Fruit fly (Drosophila melanogaster) whole organism, embryonic: ENCODE results near the gene lawc.

Experiments used
- Antp ChIP-seq: fragments of 200-800 bp; sonication (Bioruptor generic); optimal IDR thresholded peaks from 3 replicates; lab custom pipeline; 2016; ENCODE audit warnings: missing biosample characterization, missing genetic modification characterization
- B-H2 ChIP-seq: fragments of 200-800 bp; sonication (Bioruptor generic); optimal IDR thresholded peaks from 2 replicates; lab custom pipeline; 2018; ENCODE audit warnings: missing biosample characterization, mild to moderate bottlenecking, missing genetic modification characterization
- BEAF-32 ChIP-seq: fragments of 200-800 bp; sonication (Bioruptor generic); optimal IDR thresholded peaks from 3 replicates; lab custom pipeline; 2017; ENCODE audit warnings: missing biosample characterization, missing genetic modification characterization, mild to moderate bottlenecking, moderate library complexity, missing genetic modification reagents
- Blimp-1 ChIP-seq: fragments of 200-800 bp; sonication (Bioruptor generic); optimal IDR thresholded peaks from 3 replicates; lab custom pipeline; 2018; ENCODE audit warnings: missing biosample characterization, missing genetic modification characterization, mild to moderate bottlenecking, moderate library complexity, missing genetic modification reagents
- BtbVII ChIP-seq: fragments of 200-800 bp; sonication (Bioruptor generic); optimal IDR thresholded peaks from 3 replicates; lab custom pipeline; 2017; ENCODE audit warnings: missing biosample characterization, mild to moderate bottlenecking, missing genetic modification characterization
- Bteb2 ChIP-seq: fragments of 200-800 bp; sonication (Bioruptor generic); optimal IDR thresholded peaks from 2 replicates; lab custom pipeline; 2016; ENCODE audit warnings: missing biosample characterization, missing genetic modification characterization
- CG10959 ChIP-seq: fragments of 200-800 bp; sonication (Bioruptor generic); IDR thresholded peaks from 2 replicates; pipeline ENCODE4 v1.3.6; 2022; ENCODE audit warnings: missing biosample characterization, missing genetic modification characterization
- CG14014 ChIP-seq: fragments of 200-800 bp; sonication (Bioruptor generic); IDR thresholded peaks from 2 replicates; pipeline ENCODE4 v1.3.6; 2022; ENCODE audit warnings: missing biosample characterization, missing genetic modification characterization
- CG15073 ChIP-seq: fragments of 200-800 bp; sonication (Bioruptor generic); optimal IDR thresholded peaks from 2 replicates; lab custom pipeline; 2016; ENCODE audit warnings: missing biosample characterization, missing genetic modification characterization
- CG16815 ChIP-seq: fragments of 200-800 bp; sonication (Bioruptor generic); optimal IDR thresholded peaks from 3 replicates; lab custom pipeline; 2017; ENCODE audit warnings: missing biosample characterization, mild to moderate bottlenecking, missing genetic modification characterization
- CG2116 ChIP-seq: fragments of 200-800 bp; sonication (Bioruptor generic); optimal IDR thresholded peaks from 3 replicates; lab custom pipeline; 2018; ENCODE audit warnings: missing biosample characterization, mild to moderate bottlenecking, missing genetic modification characterization
- CG3163 ChIP-seq: fragments of 200-800 bp; sonication (Bioruptor generic); optimal IDR thresholded peaks from 3 replicates; lab custom pipeline; 2016; ENCODE audit warnings: missing biosample characterization, missing genetic modification characterization
- CG34376 ChIP-seq: fragments of 200-800 bp; sonication (Bioruptor generic); optimal IDR thresholded peaks from 2 replicates; lab custom pipeline; 2018; ENCODE audit warnings: missing biosample characterization, mild to moderate bottlenecking, missing genetic modification characterization
- CG4424 ChIP-seq: fragments of 200-800 bp; sonication (Bioruptor generic); optimal IDR thresholded peaks from 3 replicates; lab custom pipeline; 2016; ENCODE audit warnings: missing biosample characterization, missing genetic modification characterization
- CG6813 ChIP-seq: fragments of 200-800 bp; sonication (Bioruptor generic); optimal IDR thresholded peaks from 2 replicates; lab custom pipeline; 2017; ENCODE audit warnings: missing biosample characterization, missing genetic modification characterization, mild to moderate bottlenecking, moderate library complexity, missing genetic modification reagents
- CG9437 ChIP-seq: fragments of 200-800 bp; sonication (Bioruptor generic); optimal IDR thresholded peaks from 2 replicates; lab custom pipeline; 2018; ENCODE audit warnings: missing biosample characterization, mild to moderate bottlenecking, missing genetic modification characterization
- Dbx ChIP-seq: fragments of 200-800 bp; sonication (Bioruptor generic); IDR thresholded peaks from 3 replicates; pipeline ENCODE4 v1.3.6; 2022; ENCODE audit warnings: missing biosample characterization, missing genetic modification characterization
- Dek ChIP-seq: fragments of 200-800 bp; sonication (Bioruptor generic); optimal IDR thresholded peaks from 3 replicates; lab custom pipeline; 2019; ENCODE audit warnings: missing biosample characterization, mild to moderate bottlenecking, missing genetic modification characterization, moderate library complexity
- HLH3B ChIP-seq: fragments of 200-800 bp; sonication (Bioruptor generic); IDR thresholded peaks from 2 replicates; pipeline ENCODE4 v1.3.6; 2022; ENCODE audit warnings: missing biosample characterization, missing genetic modification characterization
- Hmr ChIP-seq: fragments of 200-800 bp; sonication (Bioruptor generic); optimal IDR thresholded peaks from 3 replicates; lab custom pipeline; 2017; ENCODE audit warnings: mild to moderate bottlenecking, missing biosample characterization, missing genetic modification reagents, missing genetic modification characterization
- Hsf ChIP-seq: fragments of 200-800 bp; sonication (Bioruptor generic); optimal IDR thresholded peaks from 3 replicates; lab custom pipeline; 2016; ENCODE audit warnings: missing biosample characterization, missing genetic modification characterization
- Kr ChIP-seq: fragments of 200-800 bp; sonication (Bioruptor generic); optimal IDR thresholded peaks from 2 replicates; lab custom pipeline; 2017; ENCODE audit warnings: missing biosample characterization, mild to moderate bottlenecking, missing genetic modification characterization
- Meics ChIP-seq: fragments of 200-800 bp; sonication (Bioruptor generic); optimal IDR thresholded peaks from 2 replicates; lab custom pipeline; 2017; ENCODE audit warnings: missing biosample characterization, mild to moderate bottlenecking, missing genetic modification characterization
- NC2β ChIP-seq: fragments of 200-800 bp; sonication (Bioruptor generic); optimal IDR thresholded peaks from 2 replicates; lab custom pipeline; 2016; ENCODE audit warnings: missing biosample characterization, missing genetic modification characterization
- Sox100B ChIP-seq: fragments of 200-800 bp; sonication (Bioruptor generic); optimal IDR thresholded peaks from 3 replicates; lab custom pipeline; 2018; ENCODE audit warnings: missing biosample characterization, mild to moderate bottlenecking, missing genetic modification characterization
- Spps ChIP-seq: fragments of 200-800 bp; sonication (Bioruptor generic); optimal IDR thresholded peaks from 2 replicates; lab custom pipeline; 2018; ENCODE audit warnings: missing biosample characterization, mild to moderate bottlenecking, missing genetic modification characterization
- bowl ChIP-seq: fragments of 200-800 bp; sonication (Bioruptor generic); IDR thresholded peaks from 2 replicates; pipeline ENCODE4 v1.3.6; 2022; ENCODE audit warnings: missing biosample characterization, missing genetic modification characterization
- btn ChIP-seq: fragments of 200-800 bp; sonication (Bioruptor generic); optimal IDR thresholded peaks from 2 replicates; lab custom pipeline; 2016; ENCODE audit warnings: missing biosample characterization, missing genetic modification characterization
- chn ChIP-seq: fragments of 200-800 bp; sonication (Bioruptor generic); optimal IDR thresholded peaks from 2 replicates; lab custom pipeline; 2016; ENCODE audit warnings: missing biosample characterization, missing genetic modification characterization
- cwo ChIP-seq: fragments of 200-800 bp; sonication (Bioruptor generic); optimal IDR thresholded peaks from 3 replicates; lab custom pipeline; 2017; ENCODE audit warnings: missing biosample characterization, missing genetic modification characterization, mild to moderate bottlenecking, moderate library complexity, missing genetic modification reagents
- disco-r ChIP-seq: fragments of 200-800 bp; sonication (Bioruptor generic); optimal IDR thresholded peaks from 2 replicates; lab custom pipeline; 2016; ENCODE audit warnings: missing biosample characterization, missing genetic modification characterization
- dysf ChIP-seq: fragments of 200-800 bp; sonication (Bioruptor generic); IDR thresholded peaks from 3 replicates; pipeline ENCODE4 v1.3.6; 2022; ENCODE audit warnings: missing biosample characterization, missing genetic modification characterization
- eyg ChIP-seq: fragments of 200-800 bp; sonication (Bioruptor generic); optimal IDR thresholded peaks from 3 replicates; lab custom pipeline; 2016; ENCODE audit warnings: missing biosample characterization, missing genetic modification characterization
- fd102C ChIP-seq: fragments of 200-800 bp; sonication (Bioruptor generic); optimal IDR thresholded peaks from 2 replicates; lab custom pipeline; 2018; ENCODE audit warnings: missing biosample characterization, mild to moderate bottlenecking, missing genetic modification characterization, moderate library complexity
- ham ChIP-seq: fragments of 200-800 bp; sonication (Bioruptor generic); IDR thresholded peaks from 2 replicates; pipeline ENCODE4 v1.3.6; 2022; ENCODE audit warnings: missing biosample characterization, missing genetic modification characterization
- lab ChIP-seq: fragments of 200-800 bp; sonication (Bioruptor generic); optimal IDR thresholded peaks from 3 replicates; lab custom pipeline; 2017; ENCODE audit warnings: missing biosample characterization, missing genetic modification characterization, mild to moderate bottlenecking, moderate library complexity, missing genetic modification reagents
- mam ChIP-seq: fragments of 200-800 bp; sonication (Bioruptor generic); optimal IDR thresholded peaks from 3 replicates; lab custom pipeline; 2016; ENCODE audit warnings: missing biosample characterization, missing genetic modification characterization
- mirr ChIP-seq: fragments of 200-800 bp; sonication (Bioruptor generic); optimal IDR thresholded peaks from 3 replicates; lab custom pipeline; 2018; ENCODE audit warnings: missing biosample characterization, mild to moderate bottlenecking, missing genetic modification characterization
- p53 ChIP-seq: fragments of 200-800 bp; sonication (Bioruptor generic); optimal IDR thresholded peaks from 2 replicates; lab custom pipeline; 2016; ENCODE audit warnings: missing biosample characterization, missing genetic modification characterization
- pita ChIP-seq: fragments of 200-800 bp; sonication (Bioruptor generic); optimal IDR thresholded peaks from 2 replicates; lab custom pipeline; 2017; ENCODE audit warnings: missing biosample characterization, mild to moderate bottlenecking, missing genetic modification characterization
- ranshi ChIP-seq: fragments of 200-800 bp; sonication (Bioruptor generic); IDR thresholded peaks from 2 replicates; pipeline ENCODE4 v1.3.6; 2022; ENCODE audit warnings: missing biosample characterization, missing genetic modification characterization
- schlank ChIP-seq: fragments of 200-800 bp; sonication (Bioruptor generic); optimal IDR thresholded peaks from 2 replicates; lab custom pipeline; 2018; ENCODE audit warnings: missing biosample characterization, mild to moderate bottlenecking, missing genetic modification characterization
- seq ChIP-seq: fragments of 200-800 bp; sonication (Bioruptor generic); IDR thresholded peaks from 2 replicates; pipeline ENCODE4 v1.3.6; 2022; ENCODE audit warnings: missing biosample characterization, missing genetic modification characterization
- sna ChIP-seq: fragments of 200-800 bp; sonication (Bioruptor generic); IDR thresholded peaks from 2 replicates; pipeline ENCODE4 v1.3.6; 2022; ENCODE audit warnings: missing biosample characterization, missing genetic modification characterization; ENCODE audit not compliant: partially characterized antibody
- ssp ChIP-seq: fragments of 200-800 bp; sonication (Bioruptor generic); IDR thresholded peaks from 2 replicates; pipeline ENCODE4 v1.3.6; 2022; ENCODE audit warnings: missing biosample characterization, missing genetic modification characterization
- stwl ChIP-seq: fragments of 200-800 bp; sonication (Bioruptor generic); optimal IDR thresholded peaks from 3 replicates; lab custom pipeline; 2018; ENCODE audit warnings: missing biosample characterization, mild to moderate bottlenecking, missing genetic modification characterization, moderate library complexity
- tgo ChIP-seq: fragments of 200-800 bp; sonication (Bioruptor generic); IDR thresholded peaks from 3 replicates; pipeline ENCODE4 v1.3.6; 2022; ENCODE audit warnings: missing biosample characterization, missing genetic modification characterization
- tup ChIP-seq: fragments of 200-800 bp; sonication (Bioruptor generic); optimal IDR thresholded peaks from 2 replicates; lab custom pipeline; 2016; ENCODE audit warnings: missing biosample characterization, mild to moderate bottlenecking, missing genetic modification characterization, moderate library complexity
- vvl ChIP-seq: fragments of 200-800 bp; sonication (Bioruptor generic); IDR thresholded peaks from 2 replicates; pipeline ENCODE4 v1.3.6; 2022; ENCODE audit warnings: missing biosample characterization, missing genetic modification characterization

The lawc gene

dm6 chrX:8398177-8399018 lies 13.1 kb downstream of the lawc start, which contains the start of gene CG10555 (continued):
- TF ChIP-seq Dbx (peak; percentile 92), NC2β (peak; percentile 93), ssp (GFP tag; lab: Robert Waterston, UW) (peak; percentile 82), tgo (GFP tag; lab: Robert Waterston, UW) (peak; percentile 90), schlank (tag; lab: Kevin White, UChicago) (peak; percentile 47), CG4424 (GFP tag; lab: Kevin White, UChicago) (peak; percentile 81), eyg (peak; percentile 83), btn (GFP tag; lab: Kevin White, UChicago) (peak; percentile 68), B-H2 (GFP tag; lab: Kevin White, UChicago) (peak; percentile 66), cwo (peak; percentile 36), Hmr (GFP tag; lab: Kevin White, UChicago) (peak; percentile 85), CG16815 (GFP tag; lab: Kevin White, UChicago) (peak; percentile 89), Hsf (GFP tag; lab: Kevin White, UChicago) (peak; percentile 95), ham (GFP tag; lab: Robert Waterston, UW) (0 out of 2 replicates have a peak, but pooled peaks have one; percentile 20), seq (GFP tag; lab: Robert Waterston, UW) (peak; percentile 80), Spps (tag; lab: Kevin White, UChicago) (no peak), CG14014 (GFP tag; lab: Robert Waterston, UW) (peak; percentile 73), stwl (peak; percentile 21), CG34376 (GFP tag; lab: Kevin White, UChicago) (peak; percentile 50), p53 (GFP tag; lab: Kevin White, UChicago) (peak; percentile 41), CG3163 (peak; percentile 70), Dek (peak; percentile 49), CG10959 (peak; percentile 94), Bteb2 (GFP tag; lab: Kevin White, UChicago) (peak; percentile 88), fd102C (GFP tag; lab: Kevin White, UChicago) (no peak), CG9437 (peak; percentile 64), Sox100B (GFP tag; lab: Kevin White, UChicago) (peak; percentile 68), pita (GFP tag; lab: Kevin White, UChicago) (no peak), CG2116 (GFP tag; lab: Kevin White, UChicago) (peak; percentile 87), bowl (GFP tag; lab: Robert Waterston, UW) (peak; percentile 51; the same call in 1 of the 2 replicates), Antp (GFP tag; lab: Kevin White, UChicago) (peak; percentile 83), CG6813 (GFP tag; lab: Kevin White, UChicago) (no peak), Blimp-1 (GFP tag; lab: Kevin White, UChicago) (peak; percentile 87), chn (GFP tag; lab: Kevin White, UChicago) (peak; percentile 93), CG15073 (peak; percentile 19), Kr (no peak), mam (GFP tag; lab: Kevin White, UChicago) (peak; percentile 59), BtbVII (GFP tag; lab: Kevin White, UChicago) (no peak), disco-r (GFP tag; lab: Kevin White, UChicago) (peak; percentile 88), vvl (peak; percentile 85), HLH3B (GFP tag; lab: Robert Waterston, UW) (peak; percentile 86), dysf (GFP tag; lab: Robert Waterston, UW) (peak; percentile 94), Meics (GFP tag; lab: Kevin White, UChicago) (peak; percentile 78), lab (GFP tag; lab: Kevin White, UChicago) (peak; percentile 79), mirr (GFP tag; lab: Kevin White, UChicago) (peak; percentile 71), sna (peak; percentile 75), ranshi (GFP tag; lab: Robert Waterston, UW) (peak; percentile 84), BEAF-32 (GFP tag; lab: Kevin White, UChicago) (peak; percentile 53), tup (GFP tag; lab: Kevin White, UChicago) (peak; percentile 83)
